Worm (Caenorhabditis elegans) whole organism, late embryonic: ENCODE results near the gene R13H4.7.
A peak's percentile ranks its signal among the peaks of the same experiment; 100 is the strongest.

ENCODE experiments used
- C08G9.2 ChIP-seq: sonication (generic microtip); optimal IDR thresholded peaks from 2 replicates; lab custom pipeline; 2016; ENCODE audit warnings: mild to moderate bottlenecking, missing genetic modification characterization, moderate library complexity, missing compliant biosample characterization
- C38D4.7 ChIP-seq: fragments of 200-800 bp; sonication (Bioruptor generic); optimal IDR thresholded peaks from 2 replicates; lab custom pipeline; 2018; ENCODE audit warnings: mild to moderate bottlenecking, missing genetic modification characterization, moderate library complexity, missing compliant biosample characterization
- K02D7.2 ChIP-seq: sonication (generic microtip); optimal IDR thresholded peaks from 2 replicates; lab custom pipeline; 2017; ENCODE audit warnings: mild to moderate bottlenecking, missing genetic modification characterization, missing compliant biosample characterization
- T23F11.4 ChIP-seq: fragments of 200-800 bp; sonication (Bioruptor generic); optimal IDR thresholded peaks from 2 replicates; lab custom pipeline; 2018; ENCODE audit warnings: mild to moderate bottlenecking, missing genetic modification characterization, missing compliant biosample characterization
- Y22D7AL.16 ChIP-seq: sonication (generic microtip); optimal IDR thresholded peaks from 2 replicates; lab custom pipeline; 2016; ENCODE audit warnings: missing genetic modification characterization, missing compliant biosample characterization
- ceh-19 ChIP-seq: fragments of 200-800 bp; sonication (Bioruptor generic); optimal IDR thresholded peaks from 2 replicates; lab custom pipeline; 2018; ENCODE audit warnings: mild to moderate bottlenecking, missing genetic modification characterization, missing compliant biosample characterization
- ceh-2 ChIP-seq: sonication (generic microtip); optimal IDR thresholded peaks from 2 replicates; lab custom pipeline; 2016; ENCODE audit warnings: missing genotype, missing genetic modification characterization, missing compliant biosample characterization
- ceh-22 ChIP-seq: sonication (generic microtip); optimal IDR thresholded peaks from 2 replicates; lab custom pipeline; 2017; ENCODE audit warnings: missing biosample characterization, missing genetic modification characterization
- ceh-30 ChIP-seq: fragments of 150-350 bp; optimal IDR thresholded peaks from 2 replicates; lab custom pipeline; 2014; ENCODE audit warnings: missing biosample characterization, missing genetic modification characterization
- ceh-31 ChIP-seq: sonication (generic microtip); optimal IDR thresholded peaks from 2 replicates; lab custom pipeline; 2016; ENCODE audit warnings: missing genetic modification characterization, missing compliant biosample characterization
- ceh-48 ChIP-seq: sonication (generic microtip); optimal IDR thresholded peaks from 2 replicates; lab custom pipeline; 2016; ENCODE audit warnings: missing genetic modification characterization, inconsistent platforms, missing compliant biosample characterization
- che-1 ChIP-seq: sonication (generic microtip); optimal IDR thresholded peaks from 2 replicates; lab custom pipeline; 2016; ENCODE audit warnings: mild to moderate bottlenecking, missing genetic modification characterization, missing compliant biosample characterization
- dmd-4 ChIP-seq: sonication (generic microtip); optimal IDR thresholded peaks from 2 replicates; lab custom pipeline; 2016; ENCODE audit warnings: borderline replicate concordance, missing genetic modification characterization, missing compliant biosample characterization
- elt-2 ChIP-seq: sonication (generic microtip); optimal IDR thresholded peaks from 2 replicates; lab custom pipeline; 2016; ENCODE audit warnings: missing genetic modification reagents, missing genetic modification characterization, missing compliant biosample characterization
- elt-4 ChIP-seq: sonication (generic microtip); optimal IDR thresholded peaks from 2 replicates; lab custom pipeline; 2016; ENCODE audit warnings: missing genetic modification characterization, missing compliant biosample characterization
- ets-4 ChIP-seq: sonication (generic microtip); optimal IDR thresholded peaks from 2 replicates; lab custom pipeline; 2016; ENCODE audit warnings: missing genetic modification characterization, missing compliant biosample characterization
- fkh-10 ChIP-seq: fragments of 150-350 bp; optimal IDR thresholded peaks from 2 replicates; lab custom pipeline; 2014; ENCODE audit warnings: missing biosample characterization, missing genetic modification reagents, missing genetic modification characterization
- fkh-6 ChIP-seq: sonication (generic microtip); optimal IDR thresholded peaks from 2 replicates; lab custom pipeline; 2016; ENCODE audit warnings: missing genetic modification characterization, missing compliant biosample characterization
- hlh-15 ChIP-seq: sonication (generic microtip); optimal IDR thresholded peaks from 2 replicates; lab custom pipeline; 2016; ENCODE audit warnings: missing genetic modification characterization, missing compliant biosample characterization
- hlh-30 ChIP-seq: sonication (generic microtip); optimal IDR thresholded peaks from 2 replicates; lab custom pipeline; 2017; ENCODE audit warnings: antibody characterized with exemption, missing genetic modification characterization, missing compliant biosample characterization; ENCODE audit not compliant: insufficient read depth
- lin-11 ChIP-seq: fragments of 200-800 bp; sonication (Bioruptor generic); optimal IDR thresholded peaks from 2 replicates; lab custom pipeline; 2018; ENCODE audit warnings: mild to moderate bottlenecking, missing genetic modification characterization, missing compliant biosample characterization
- mec-3 ChIP-seq: sonication (generic microtip); optimal IDR thresholded peaks from 2 replicates; lab custom pipeline; 2016; ENCODE audit warnings: borderline replicate concordance, missing genetic modification characterization, missing compliant biosample characterization
- nfya-1 ChIP-seq: sonication (generic microtip); optimal IDR thresholded peaks from 2 replicates; lab custom pipeline; 2017; ENCODE audit warnings: missing genetic modification characterization, mild to moderate bottlenecking, missing compliant biosample characterization, antibody characterized with exemption, moderate library complexity
- nhr-232 ChIP-seq: sonication (generic microtip); optimal IDR thresholded peaks from 2 replicates; lab custom pipeline; 2016; ENCODE audit warnings: missing genetic modification characterization, missing compliant biosample characterization
- npax-4 ChIP-seq: sonication (generic microtip); optimal IDR thresholded peaks from 2 replicates; lab custom pipeline; 2016; ENCODE audit warnings: missing genetic modification characterization, missing compliant biosample characterization
- odd-2 ChIP-seq: sonication (generic microtip); optimal IDR thresholded peaks from 2 replicates; lab custom pipeline; 2017; ENCODE audit warnings: antibody characterized with exemption, mild to moderate bottlenecking, missing genetic modification characterization, missing compliant biosample characterization
- pag-3 ChIP-seq: sonication (generic microtip); optimal IDR thresholded peaks from 2 replicates; lab custom pipeline; 2016; ENCODE audit warnings: missing compliant biosample characterization, missing genetic modification characterization, borderline replicate concordance
- pat-9 ChIP-seq: fragments of 200-800 bp; sonication (Bioruptor generic); optimal IDR thresholded peaks from 2 replicates; lab custom pipeline; 2018; ENCODE audit warnings: mild to moderate bottlenecking, missing genetic modification characterization, moderate library complexity, missing compliant biosample characterization
- pax-1 ChIP-seq: fragments of 150-350 bp; optimal IDR thresholded peaks from 2 replicates; lab custom pipeline; 2014; ENCODE audit warnings: missing biosample characterization, missing genetic modification characterization
- pha-2 ChIP-seq: sonication (generic microtip); optimal IDR thresholded peaks from 2 replicates; lab custom pipeline; 2017; ENCODE audit warnings: mild to moderate bottlenecking, missing genetic modification characterization, missing compliant biosample characterization
- pha-4 ChIP-seq: fragments of 150-350 bp; optimal IDR thresholded peaks from 2 replicates; lab custom pipeline; 2018; ENCODE audit warnings: missing biosample characterization, missing genetic modification reagents, missing genetic modification characterization
- pros-1 ChIP-seq: fragments of 150-350 bp; optimal IDR thresholded peaks from 2 replicates; lab custom pipeline; 2014; ENCODE audit warnings: missing biosample characterization, missing genetic modification reagents, missing genetic modification characterization
- ref-2 ChIP-seq: sonication (generic microtip); optimal IDR thresholded peaks from 2 replicates; lab custom pipeline; 2016; ENCODE audit warnings: missing genetic modification characterization, missing compliant biosample characterization
- sdc-2 ChIP-seq: sonication (generic microtip); optimal IDR thresholded peaks from 2 replicates; lab custom pipeline; 2016; ENCODE audit warnings: missing genotype, missing genetic modification characterization, missing compliant biosample characterization
- tbx-2 ChIP-seq: sonication (generic microtip); optimal IDR thresholded peaks from 2 replicates; lab custom pipeline; 2016; ENCODE audit warnings: missing genetic modification characterization, missing compliant biosample characterization
- ttx-3 ChIP-seq: sonication (generic microtip); optimal IDR thresholded peaks from 2 replicates; lab custom pipeline; 2016; ENCODE audit warnings: missing genetic modification reagents, missing genetic modification characterization, missing compliant biosample characterization
- unc-3 ChIP-seq, 2 experiments: fragments of 200-800 bp in 1 of 2; sonication (Bioruptor generic) in 1 of 2; sonication (generic microtip) in 1 of 2; conservative IDR thresholded peaks in 1 of 2; optimal IDR thresholded peaks in 1 of 2; 2 replicates each; pipeline versions ENCODE4 v1.3.6 to Lab custom; 2016 to 2022; ENCODE audit warnings: missing compliant biosample characterization in 2 of 2, missing genetic modification characterization in 2 of 2, missing genetic modification reagents in 1 of 2
- unc-42 ChIP-seq: sonication (generic microtip); optimal IDR thresholded peaks from 2 replicates; lab custom pipeline; 2016; ENCODE audit warnings: missing genotype, missing genetic modification characterization, missing compliant biosample characterization
- unc-55 ChIP-seq: sonication (generic microtip); optimal IDR thresholded peaks from 2 replicates; lab custom pipeline; 2017; ENCODE audit warnings: missing biosample characterization, missing genetic modification reagents, missing genetic modification characterization
- ztf-16 ChIP-seq: sonication (generic microtip); optimal IDR thresholded peaks from 2 replicates; lab custom pipeline; 2017; ENCODE audit warnings: missing genetic modification characterization, missing compliant biosample characterization

R13H4.7 gene

DNA sequence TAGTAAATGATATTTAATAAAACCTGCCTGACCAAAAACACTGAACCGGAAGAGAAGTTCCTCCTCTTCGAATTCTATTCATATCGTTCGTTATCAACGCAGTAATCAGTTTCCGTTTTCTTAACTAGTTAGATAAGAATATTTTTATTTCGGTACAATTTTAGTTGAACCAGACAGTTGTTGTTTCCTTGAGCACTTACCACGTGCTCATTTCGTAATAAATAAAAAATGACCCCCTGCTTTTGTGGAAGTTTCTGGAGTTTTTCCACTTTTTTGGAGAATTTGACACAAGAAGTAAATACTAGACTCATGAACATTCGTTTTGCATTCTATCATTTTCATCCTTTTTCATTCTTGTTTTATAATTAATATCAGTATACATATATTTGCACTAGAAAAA, 14.3 kb downstream of the R13H4.7 start:
- no peak for TF ChIP-seq pag-3 (tag; lab: Kevin White, UChicago)
- peak; percentile 32 for TF ChIP-seq elt-2 (tag; lab: Kevin White, UChicago)
- TF ChIP-seq fkh-6 (tag; lab: Kevin White, UChicago), result no peak
- no peak for TF ChIP-seq ceh-48

DNA sequence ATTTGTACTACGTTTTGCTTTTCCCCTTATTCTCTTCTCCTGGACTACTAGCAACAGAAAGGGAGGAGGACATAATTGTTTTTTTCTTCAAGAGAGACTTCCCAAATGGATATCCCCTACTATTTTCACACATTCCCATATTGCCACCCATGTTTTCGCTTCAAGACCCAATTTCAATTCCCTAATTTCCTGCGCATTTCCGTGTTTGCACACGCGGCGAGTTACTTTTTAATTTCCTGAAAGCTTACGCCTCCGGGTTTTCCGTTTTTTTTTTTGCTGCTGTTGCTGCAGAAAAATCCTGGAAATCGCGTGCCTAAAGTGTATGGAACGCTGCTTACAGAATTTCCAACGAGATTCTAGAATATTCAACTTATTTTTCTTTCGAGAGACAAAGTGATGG, 15.7 kb downstream of the R13H4.7 start:
- peak; percentile 21 for TF ChIP-seq unc-42 (tag; lab: Kevin White, UChicago)
- peak; percentile 6 for TF ChIP-seq ttx-3
- peak; percentile 34 for TF ChIP-seq tbx-2 (tag; lab: Kevin White, UChicago)
- TF ChIP-seq C38D4.7 (GFP tag; lab: Kevin White, UChicago), result no peak
- peak; percentile 3 for TF ChIP-seq che-1 (tag; lab: Kevin White, UChicago)
- TF ChIP-seq ceh-19 (GFP tag; lab: Kevin White, UChicago), result peak; percentile 29

DNA sequence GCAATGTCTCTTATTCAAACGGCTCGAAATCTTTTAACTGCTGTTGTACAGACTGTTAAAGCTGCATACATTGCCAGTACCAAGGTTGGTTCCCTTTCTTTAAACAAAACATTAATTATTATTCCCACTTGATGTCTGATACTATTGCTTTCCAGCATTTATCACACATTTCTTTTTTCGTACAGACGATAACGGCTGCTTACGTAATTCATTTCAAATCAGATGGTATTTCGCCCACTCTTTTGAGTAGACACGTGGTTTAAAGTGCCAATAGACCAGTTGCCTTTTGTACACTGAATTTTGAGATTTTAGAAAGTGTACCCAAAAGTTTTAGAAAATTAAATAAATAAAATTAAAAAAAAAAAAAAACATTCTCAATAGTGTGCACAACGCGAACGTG, 18.6 kb downstream of the R13H4.7 start:
- no peak for TF ChIP-seq ztf-16 (tag; lab: Kevin White, UChicago)
- no peak for TF ChIP-seq pros-1 (tag; lab: Kevin White, UChicago)
- no peak for TF ChIP-seq ref-2 (tag; lab: Kevin White, UChicago)
- TF ChIP-seq nfya-1 (tag; lab: Kevin White, UChicago), result no peak
- TF ChIP-seq K02D7.2 (tag; lab: Kevin White, UChicago), result no peak
- no peak for TF ChIP-seq tbx-2 (tag; lab: Kevin White, UChicago)
- no peak for TF ChIP-seq unc-42 (tag; lab: Kevin White, UChicago)
- TF ChIP-seq, all 69 proteins: peak for 0

DNA sequence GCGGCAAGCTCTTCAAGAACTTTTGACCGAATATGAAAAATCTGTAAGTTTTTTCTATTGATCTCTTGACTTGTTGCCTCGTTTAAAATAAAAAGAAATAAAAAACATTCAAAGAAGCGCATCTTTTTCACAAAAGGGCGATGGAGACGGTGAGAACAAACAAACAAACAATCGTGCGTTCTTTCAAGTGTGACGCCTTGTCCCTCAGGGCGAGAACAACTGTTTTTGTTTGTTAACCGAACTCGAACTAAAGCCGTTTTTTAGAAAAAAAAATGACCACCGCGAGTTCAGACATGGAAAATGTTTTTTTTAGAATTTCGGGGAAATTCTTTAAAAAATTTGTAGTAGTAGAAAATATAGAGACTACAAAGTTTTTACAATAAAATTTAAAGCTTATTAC, 21.1 kb downstream of the R13H4.7 start:
- TF ChIP-seq npax-4, result no peak
- no peak for TF ChIP-seq pax-1
- TF ChIP-seq pha-2 (tag; lab: Kevin White, UChicago), result no peak
- TF ChIP-seq unc-3 (GFP tag; conservative IDR thresholded peaks at IDR 0.05; lab: Robert Waterston, UW), result no peak
- TF ChIP-seq unc-3 (tag; optimal IDR thresholded peaks at IDR 0.05; lab: Kevin White, UChicago), result no peak
- no peak for TF ChIP-seq mec-3 (tag; lab: Kevin White, UChicago)
- TF ChIP-seq nhr-232 (tag; lab: Kevin White, UChicago), result no peak
- TF ChIP-seq ceh-19 (GFP tag; lab: Kevin White, UChicago), result no peak
- TF ChIP-seq fkh-10 (GFP tag; lab: Kevin White, UChicago), result no peak
- no peak for TF ChIP-seq odd-2 (tag; lab: Kevin White, UChicago)
- no peak for TF ChIP-seq dmd-4

DNA sequence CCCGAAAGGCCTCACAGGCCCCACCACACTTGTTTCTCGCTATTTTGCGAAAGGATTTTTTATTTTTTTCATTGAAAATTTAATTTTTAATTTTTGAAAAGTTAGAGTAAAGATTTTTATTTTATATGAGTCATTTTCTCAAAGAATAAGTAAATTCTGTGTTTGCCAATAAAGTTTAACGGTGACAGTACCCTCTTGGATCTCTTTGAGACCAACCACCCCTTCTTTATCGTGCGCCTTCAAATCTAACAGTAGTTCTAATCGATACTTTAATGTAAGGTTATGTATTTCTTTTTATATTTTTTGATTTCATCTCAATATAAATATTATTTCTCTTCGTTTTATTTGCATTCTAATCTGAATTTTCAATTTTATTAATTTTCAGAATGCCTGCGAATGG, 22.6 kb downstream of the R13H4.7 start, which contains the start of gene hmp-1:
TSS of gene hmp-1 (plus strand) at position 380 of the 400 bp plus-strand sequence.
- TF ChIP-seq sdc-2 (tag; lab: Kevin White, UChicago), result no peak
- no peak for TF ChIP-seq pat-9 (tag; lab: Kevin White, UChicago)
- no peak for TF ChIP-seq unc-55 (GFP tag; lab: Kevin White, UChicago)

DNA sequence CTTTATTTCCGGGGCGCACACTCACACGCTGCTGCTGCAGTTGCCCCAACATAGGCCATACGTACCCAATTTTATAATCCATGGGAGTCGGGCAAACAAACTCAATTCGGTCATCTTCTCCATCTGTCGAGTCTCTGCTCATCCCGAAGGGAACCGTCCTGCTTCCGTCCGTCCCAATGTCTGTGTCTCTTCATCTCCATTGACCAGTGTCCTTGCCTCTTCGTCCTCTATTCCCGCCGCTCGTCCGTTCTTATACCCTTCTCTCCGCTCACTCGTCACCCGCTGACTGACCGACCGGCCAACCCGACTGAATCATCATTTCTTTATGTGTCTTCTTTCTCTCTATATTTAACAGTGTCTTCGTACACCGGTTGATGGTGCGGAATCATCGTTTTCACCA, 23.2 kb downstream of the R13H4.7 start:
- TF ChIP-seq elt-4 (tag; lab: Kevin White, UChicago), result no peak
- TF ChIP-seq C08G9.2, result no peak
- peak; percentile 45 for TF ChIP-seq sdc-2 (tag; lab: Kevin White, UChicago)
- no peak for TF ChIP-seq odd-2 (tag; lab: Kevin White, UChicago)
- TF ChIP-seq ceh-22 (tag; lab: Kevin White, UChicago), result no peak
- no peak for TF ChIP-seq ets-4 (tag; lab: Kevin White, UChicago)
- TF ChIP-seq nhr-232 (tag; lab: Kevin White, UChicago), result peak; percentile 13
- TF ChIP-seq ceh-30 (tag; lab: Kevin White, UChicago), result no peak
- TF ChIP-seq nfya-1 (tag; lab: Kevin White, UChicago), result peak; percentile 41
- TF ChIP-seq T23F11.4 (GFP tag; lab: Kevin White, UChicago), result no peak
- TF ChIP-seq pax-1, result no peak
- TF ChIP-seq pha-4, result no peak
- TF ChIP-seq pros-1 (tag; lab: Kevin White, UChicago), result no peak
- TF ChIP-seq hlh-15 (tag; lab: Kevin White, UChicago), result no peak
- no peak for TF ChIP-seq hlh-30
- TF ChIP-seq Y22D7AL.16, result no peak
- TF ChIP-seq npax-4, result no peak
- peak; percentile 54 for TF ChIP-seq ceh-31 (tag; lab: Kevin White, UChicago)
- TF ChIP-seq dmd-4, result no peak
- TF ChIP-seq C38D4.7 (GFP tag; lab: Kevin White, UChicago), result no peak
- TF ChIP-seq ceh-2 (tag; lab: Kevin White, UChicago), result peak; percentile 65
- TF ChIP-seq che-1 (tag; lab: Kevin White, UChicago), result no peak
- TF ChIP-seq elt-2 (tag; lab: Kevin White, UChicago), result no peak
- TF ChIP-seq lin-11, result no peak
- TF ChIP-seq fkh-6 (tag; lab: Kevin White, UChicago), result peak; percentile 60
